Worm (Caenorhabditis elegans) whole organism, young adult: Measurements from ENCODE around the gene C55B6.5.

Experiments
- C06A6.2 ChIP-seq: fragments of 200-800 bp; sonication (Bioruptor generic); conservative IDR thresholded peaks from 2 replicates; pipeline ENCODE4 v1.3.6; 2022; ENCODE audit warnings: missing genetic modification characterization, missing compliant biosample characterization
- F22D6.2 ChIP-seq: sonication (generic microtip); optimal IDR thresholded peaks from 2 replicates; lab custom pipeline; 2016; ENCODE audit warnings: mild to moderate bottlenecking, missing genetic modification characterization, missing compliant biosample characterization
- F23B12.7 ChIP-seq: sonication (generic microtip); optimal IDR thresholded peaks from 2 replicates; lab custom pipeline; 2017; ENCODE audit warnings: missing genetic modification characterization, mild to moderate bottlenecking, missing compliant biosample characterization, antibody characterized with exemption, moderate library complexity; ENCODE audit not compliant: insufficient read depth
- F33H1.4 ChIP-seq: fragments of 200-800 bp; sonication (Bioruptor generic); IDR thresholded peaks from 2 replicates; pipeline ENCODE4 v1.3.6; 2022; ENCODE audit warnings: missing genetic modification reagents, missing genetic modification characterization, missing compliant biosample characterization
- F52B5.7 ChIP-seq: sonication (generic microtip); optimal IDR thresholded peaks from 2 replicates; lab custom pipeline; 2016; ENCODE audit warnings: mild to moderate bottlenecking, missing genetic modification characterization, missing compliant biosample characterization
- Y95B8A.8 ChIP-seq: fragments of 200-800 bp; sonication (Bioruptor generic); IDR thresholded peaks from 2 replicates; pipeline ENCODE4 v1.3.6; 2022; ENCODE audit warnings: missing genetic modification reagents, missing genetic modification characterization, missing compliant biosample characterization
- ZK185.1 ChIP-seq: sonication (generic microtip); optimal IDR thresholded peaks from 2 replicates; lab custom pipeline; 2016; ENCODE audit warnings: mild to moderate bottlenecking, missing genetic modification characterization, missing compliant biosample characterization; ENCODE audit not compliant: poor library complexity, severe bottlenecking
- akir-1 ChIP-seq: fragments of 200-800 bp; sonication (Bioruptor generic); optimal IDR thresholded peaks from 2 replicates; lab custom pipeline; 2018; ENCODE audit warnings: mild to moderate bottlenecking, missing genetic modification characterization, moderate library complexity, missing compliant biosample characterization
- ama-1 ChIP-seq, 3 experiments: fragments of 150-350 bp in 1 of 3; sonication (generic microtip) in 2 of 3; optimal IDR thresholded peaks; 2 replicates each; lab custom pipeline; 2014 to 2018; ENCODE audit warnings: missing biosample characterization in 2 of 3, missing genetic modification characterization in 2 of 3, missing genetic modification reagents in 2 of 3
- aptf-2 ChIP-seq: fragments of 200-800 bp; sonication (Bioruptor generic); conservative IDR thresholded peaks from 2 replicates; pipeline ENCODE4 v1.3.6; 2022; ENCODE audit warnings: missing genetic modification reagents, missing genetic modification characterization, missing compliant biosample characterization
- aptf-3 ChIP-seq: fragments of 200-800 bp; sonication (Bioruptor generic); IDR thresholded peaks from 2 replicates; pipeline ENCODE4 v1.3.6; 2022; ENCODE audit warnings: missing genetic modification characterization, missing compliant biosample characterization
- atf-7 ChIP-seq: sonication (generic microtip); optimal IDR thresholded peaks from 2 replicates; lab custom pipeline; 2017; ENCODE audit warnings: mild to moderate bottlenecking, missing genetic modification characterization, missing compliant biosample characterization
- athp-1 ChIP-seq: sonication (generic microtip); optimal IDR thresholded peaks from 2 replicates; lab custom pipeline; 2017; ENCODE audit warnings: mild to moderate bottlenecking, missing genetic modification characterization, missing compliant biosample characterization
- attf-3 ChIP-seq: fragments of 200-800 bp; sonication (Bioruptor generic); conservative IDR thresholded peaks from 2 replicates; pipeline ENCODE4 v1.3.6; 2022; ENCODE audit warnings: missing genetic modification reagents, missing genetic modification characterization, missing compliant biosample characterization
- ceh-79 ChIP-seq: sonication (generic microtip); optimal IDR thresholded peaks from 2 replicates; lab custom pipeline; 2017; ENCODE audit warnings: mild to moderate bottlenecking, missing genetic modification characterization, missing compliant biosample characterization
- ceh-91 ChIP-seq: fragments of 200-800 bp; sonication (Bioruptor generic); IDR thresholded peaks from 2 replicates; pipeline ENCODE4 v1.3.6; 2022; ENCODE audit warnings: missing genetic modification reagents, missing genetic modification characterization, missing compliant biosample characterization
- chd-7 ChIP-seq: sonication (generic microtip); optimal IDR thresholded peaks from 2 replicates; lab custom pipeline; 2016; ENCODE audit warnings: mild to moderate bottlenecking, missing genetic modification characterization, moderate library complexity, missing compliant biosample characterization
- dox-1 ChIP-seq: fragments of 200-800 bp; sonication (Bioruptor generic); IDR thresholded peaks from 2 replicates; pipeline ENCODE4 v1.3.6; 2022; ENCODE audit warnings: missing genetic modification reagents, missing genetic modification characterization, missing compliant biosample characterization
- fkh-3 ChIP-seq: sonication (generic microtip); optimal IDR thresholded peaks from 2 replicates; lab custom pipeline; 2016; ENCODE audit warnings: mild to moderate bottlenecking, missing genetic modification characterization, missing compliant biosample characterization
- gei-17 ChIP-seq: fragments of 200-800 bp; sonication (Bioruptor generic); optimal IDR thresholded peaks from 2 replicates; lab custom pipeline; 2018; ENCODE audit warnings: mild to moderate bottlenecking, missing genetic modification characterization, missing compliant biosample characterization
- hrde-1 ChIP-seq: sonication (generic microtip); optimal IDR thresholded peaks from 2 replicates; lab custom pipeline; 2016; ENCODE audit warnings: missing genetic modification characterization, mild to moderate bottlenecking, missing compliant biosample characterization, moderate library complexity, missing genotype, missing genetic modification reagents, borderline replicate concordance
- hsf-1 ChIP-seq: fragments of 200-800 bp; sonication (Bioruptor generic); IDR thresholded peaks from 2 replicates; pipeline ENCODE4 v1.3.6; 2022; ENCODE audit warnings: missing genetic modification reagents, missing genetic modification characterization, missing compliant biosample characterization
- let-526 ChIP-seq: fragments of 200-800 bp; sonication (Bioruptor generic); IDR thresholded peaks from 2 replicates; pipeline ENCODE4 v1.3.6; 2022; ENCODE audit warnings: missing genetic modification reagents, missing genetic modification characterization, missing compliant biosample characterization
- lir-1 ChIP-seq: fragments of 200-800 bp; sonication (Bioruptor generic); conservative IDR thresholded peaks from 2 replicates; pipeline ENCODE4 v1.3.6; 2022; ENCODE audit warnings: missing genetic modification reagents, missing genetic modification characterization, missing compliant biosample characterization
- lsy-27 ChIP-seq: sonication (generic microtip); optimal IDR thresholded peaks from 2 replicates; lab custom pipeline; 2017; ENCODE audit warnings: missing genetic modification characterization, mild to moderate bottlenecking, missing compliant biosample characterization, antibody characterized with exemption, missing genotype, borderline replicate concordance; ENCODE audit not compliant: insufficient read depth
- madf-10 ChIP-seq: sonication (generic microtip); optimal IDR thresholded peaks from 2 replicates; lab custom pipeline; 2016; ENCODE audit warnings: mild to moderate bottlenecking, missing genetic modification characterization, missing compliant biosample characterization
- mcd-1 ChIP-seq: fragments of 200-800 bp; sonication (Bioruptor generic); IDR thresholded peaks from 2 replicates; pipeline ENCODE4 v1.3.6; 2022; ENCODE audit warnings: missing genetic modification reagents, missing genetic modification characterization, missing compliant biosample characterization
- mes-4 ChIP-seq: sonication (generic microtip); optimal IDR thresholded peaks from 2 replicates; lab custom pipeline; 2016; ENCODE audit warnings: missing genotype, missing genetic modification characterization, missing compliant biosample characterization
- mxl-1 ChIP-seq: sonication (generic microtip); optimal IDR thresholded peaks from 2 replicates; lab custom pipeline; 2016; ENCODE audit warnings: missing genetic modification characterization, missing compliant biosample characterization
- nfya-1 ChIP-seq: sonication (generic microtip); optimal IDR thresholded peaks from 2 replicates; lab custom pipeline; 2017; ENCODE audit warnings: antibody characterized with exemption, missing compliant biosample characterization, missing genetic modification characterization, borderline replicate concordance; ENCODE audit not compliant: insufficient read depth
- nfya-2 ChIP-seq: fragments of 200-800 bp; sonication (Bioruptor generic); IDR thresholded peaks from 2 replicates; pipeline ENCODE4 v1.3.6; 2022; ENCODE audit warnings: missing genetic modification reagents, missing genetic modification characterization, missing compliant biosample characterization
- nfyb-1 ChIP-seq: fragments of 200-800 bp; sonication (Bioruptor generic); IDR thresholded peaks from 2 replicates; pipeline ENCODE4 v1.3.6; 2022; ENCODE audit warnings: missing genetic modification reagents, missing genetic modification characterization, missing compliant biosample characterization
- nhr-27 ChIP-seq: fragments of 200-800 bp; sonication (Bioruptor generic); optimal IDR thresholded peaks from 2 replicates; lab custom pipeline; 2018; ENCODE audit warnings: mild to moderate bottlenecking, missing genetic modification characterization, moderate library complexity, missing compliant biosample characterization
- rpc-1 ChIP-seq, 2 experiments: fragments of 150-350 bp in 1 of 2; sonication (generic microtip) in 1 of 2; optimal IDR thresholded peaks; 2 replicates each; lab custom pipeline; 2014 to 2018; ENCODE audit warnings: missing biosample characterization in 1 of 2, missing genetic modification characterization in 1 of 2, missing genetic modification reagents in 1 of 2, missing genotype in 1 of 2
- snpc-1.3 ChIP-seq: sonication (generic microtip); optimal IDR thresholded peaks from 2 replicates; lab custom pipeline; 2017; ENCODE audit warnings: missing genetic modification characterization, mild to moderate bottlenecking, missing compliant biosample characterization, antibody characterized with exemption, moderate library complexity, missing genotype, missing genetic modification reagents; ENCODE audit not compliant: insufficient read depth
- somi-1 ChIP-seq: fragments of 200-800 bp; sonication (Bioruptor generic); optimal IDR thresholded peaks from 2 replicates; lab custom pipeline; 2018; ENCODE audit warnings: mild to moderate bottlenecking, missing genetic modification characterization, missing compliant biosample characterization
- tbp1 ChIP-seq: fragments of 200-800 bp; sonication (Bioruptor generic); optimal IDR thresholded peaks from 2 replicates; lab custom pipeline; 2018; ENCODE audit warnings: mild to moderate bottlenecking, missing genetic modification characterization, missing compliant biosample characterization
- tlf-1 ChIP-seq: fragments of 200-800 bp; sonication (Bioruptor generic); optimal IDR thresholded peaks from 2 replicates; lab custom pipeline; 2018; ENCODE audit warnings: mild to moderate bottlenecking, missing genetic modification characterization, missing compliant biosample characterization
- zfh-2 ChIP-seq: fragments of 200-800 bp; sonication (Bioruptor generic); conservative IDR thresholded peaks from 2 replicates; pipeline ENCODE4 v1.3.6; 2022; ENCODE audit warnings: missing genetic modification reagents, missing genetic modification characterization, missing compliant biosample characterization
- ztf-18 ChIP-seq: sonication (generic microtip); optimal IDR thresholded peaks from 2 replicates; lab custom pipeline; 2016; ENCODE audit warnings: missing genotype, mild to moderate bottlenecking, missing genetic modification characterization, missing compliant biosample characterization
- ztf-3 ChIP-seq: fragments of 200-800 bp; sonication (Bioruptor generic); optimal IDR thresholded peaks from 2 replicates; lab custom pipeline; 2018; ENCODE audit warnings: mild to moderate bottlenecking, missing genetic modification characterization, missing compliant biosample characterization
- ztf-6 ChIP-seq: fragments of 200-800 bp; sonication (Bioruptor generic); IDR thresholded peaks from 2 replicates; pipeline ENCODE4 v1.3.6; 2022; ENCODE audit warnings: missing genetic modification reagents, missing genetic modification characterization, missing compliant biosample characterization

Gene C55B6.5

DNA sequence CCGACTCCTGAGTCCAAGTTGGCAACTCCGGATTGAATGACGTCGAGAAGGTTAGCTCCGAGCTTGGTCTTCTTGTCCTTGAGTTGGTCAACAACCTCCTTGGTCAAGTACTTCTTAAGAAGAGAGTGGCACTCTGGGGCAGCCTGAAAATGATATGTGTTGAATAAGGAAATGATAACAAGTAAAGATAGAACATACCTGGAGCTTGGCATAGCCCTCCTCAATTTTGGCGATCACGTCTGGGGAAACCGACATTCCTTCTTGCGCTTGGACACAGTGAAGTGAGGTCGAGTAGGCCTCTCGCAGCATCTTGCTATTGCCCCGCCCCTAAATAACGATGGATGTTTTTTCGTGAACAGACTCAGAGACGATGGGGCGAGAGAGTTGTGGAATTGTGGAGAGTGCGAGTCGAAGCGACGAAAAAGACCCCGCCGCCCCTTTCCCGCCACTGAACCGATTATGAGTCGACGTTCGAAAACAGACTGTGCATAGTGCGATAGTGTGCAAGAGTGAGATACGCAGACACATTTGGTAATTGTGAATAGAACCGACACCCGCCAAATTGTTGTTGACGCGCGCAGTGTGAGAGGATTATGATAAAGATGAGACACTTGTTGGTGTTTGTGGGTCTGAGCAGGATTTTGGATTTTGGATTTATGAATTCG lies 27.2 kb upstream of the C55B6.5 start (continued):
- TF ChIP-seq let-526 (GFP tag; lab: Robert Waterston, UW), result no peak
- TF ChIP-seq rpc-1 (optimal IDR thresholded peaks at IDR 0.05; lab: Kevin White, UChicago), result no peak
- no peak for TF ChIP-seq rpc-1 (tag; optimal IDR thresholded peaks at IDR 0.05; lab: Kevin White, UChicago)
- TF ChIP-seq tbp1, result no peak
- no peak for TF ChIP-seq lir-1 (GFP tag; lab: Robert Waterston, UW)
- no peak for TF ChIP-seq akir-1 (GFP tag; lab: Kevin White, UChicago)
- TF ChIP-seq mes-4 (tag; lab: Kevin White, UChicago), result no peak
- TF ChIP-seq nfya-1 (tag; lab: Kevin White, UChicago), result no peak
- TF ChIP-seq F23B12.7 (tag; lab: Kevin White, UChicago), result no peak
- TF ChIP-seq ztf-6 (GFP tag; lab: Robert Waterston, UW), result no peak
- no peak for TF ChIP-seq snpc-1.3 (tag; lab: Kevin White, UChicago)
- no peak for TF ChIP-seq C06A6.2 (GFP tag; lab: Robert Waterston, UW)
- TF ChIP-seq athp-1 (tag; lab: Kevin White, UChicago), result no peak
- no peak for TF ChIP-seq gei-17 (GFP tag; lab: Kevin White, UChicago)
- peak; percentile 83 for TF ChIP-seq ama-1 (optimal IDR thresholded peaks at IDR 0.05; lab: Kevin White, UChicago)
- TF ChIP-seq ama-1 (GFP tag; optimal IDR thresholded peaks at IDR 0.05; lab: Kevin White, UChicago), result no peak
- TF ChIP-seq mxl-1 (tag; lab: Kevin White, UChicago), result no peak
- TF ChIP-seq F22D6.2 (tag; lab: Kevin White, UChicago), result no peak
- TF ChIP-seq ceh-79 (tag; lab: Kevin White, UChicago), result no peak
- TF ChIP-seq aptf-2, result no peak; the same call in 1 of the 2 replicates
- TF ChIP-seq somi-1, result no peak
- TF ChIP-seq F52B5.7 (tag; lab: Kevin White, UChicago), result no peak
- no peak for TF ChIP-seq atf-7 (tag; lab: Kevin White, UChicago)
- no peak for TF ChIP-seq Y95B8A.8
- no peak for TF ChIP-seq nfyb-1
- TF ChIP-seq hsf-1, result no peak
- TF ChIP-seq F33H1.4 (GFP tag; lab: Robert Waterston, UW), result no peak
- TF ChIP-seq dox-1 (GFP tag; lab: Robert Waterston, UW), result peak; percentile 68
- TF ChIP-seq nhr-27, result no peak
- TF ChIP-seq tlf-1, result no peak
- TF ChIP-seq aptf-3 (GFP tag; lab: Robert Waterston, UW), result no peak
- no peak for TF ChIP-seq ceh-91 (GFP tag; lab: Robert Waterston, UW)
- no peak for TF ChIP-seq madf-10
- TF ChIP-seq attf-3 (GFP tag; lab: Robert Waterston, UW), result no peak
- TF ChIP-seq ztf-3 (GFP tag; lab: Kevin White, UChicago), result no peak
- no peak for TF ChIP-seq lsy-27 (tag; lab: Kevin White, UChicago)
- TF ChIP-seq fkh-3 (tag; lab: Kevin White, UChicago), result no peak
- TF ChIP-seq nfya-2 (GFP tag; lab: Robert Waterston, UW), result no peak
- TF ChIP-seq chd-7 (tag; lab: Kevin White, UChicago), result peak; percentile 49
- TF ChIP-seq ztf-18, result no peak

ce11 chrX:7230877-7231276 lies 25.8 kb upstream of the C55B6.5 start:
- TF ChIP-seq hrde-1 (tag; lab: Kevin White, UChicago) (no peak), mcd-1 (no peak), nfyb-1 (0 out of 2 replicates have a peak, but pooled peaks have one; percentile 37), zfh-2 (GFP tag; lab: Robert Waterston, UW) (peak; percentile 67), ZK185.1 (tag; lab: Kevin White, UChicago) (no peak)
